Worm (Caenorhabditis elegans): ENCODE data around the gene pept-1.

Gene pept-1

ce11 chrX:6456567-6456966, at the start of gene pept-1:
Gene pept-1, plus strand, starts transcription at chrX:6456872.
- TF ChIP-seq bed-3 (GFP tag; optimal IDR thresholded peaks at IDR 0.05) (no peak), hlh-1 (tag; optimal IDR thresholded peaks at IDR 0.05) (no peak), cnd-1 (tag; optimal IDR thresholded peaks at IDR 0.05) (no peak), elt-1 (tag; optimal IDR thresholded peaks at IDR 0.05; ENCODE audit: borderline replicate concordance, insufficient read depth) (no peak), nhr-76 (tag; optimal IDR thresholded peaks at IDR 0.05) (no peak), mab-5 (tag; optimal IDR thresholded peaks at IDR 0.05) (no peak), sem-2 (GFP tag; optimal IDR thresholded peaks at IDR 0.05) (no peak), ztf-11 (tag; optimal IDR thresholded peaks at IDR 0.05) (no peak)

ce11 chrX:6407805-6408204, 48.9 kb upstream of the pept-1 start:
- TF ChIP-seq ceh-39 (tag; optimal IDR thresholded peaks at IDR 0.05) (no peak), blmp-1 (tag; optimal IDR thresholded peaks at IDR 0.05) (no peak), mep-1 (tag; optimal IDR thresholded peaks at IDR 0.05) (no peak), nhr-12 (tag; optimal IDR thresholded peaks at IDR 0.05) (no peak), lin-32 (GFP tag; optimal IDR thresholded peaks at IDR 0.05) (no peak), flh-1 (GFP tag; optimal IDR thresholded peaks at IDR 0.05) (no peak), mls-2 (tag; optimal IDR thresholded peaks at IDR 0.05) (no peak), ztf-11 (tag; optimal IDR thresholded peaks at IDR 0.05) (no peak), bed-3 (GFP tag; optimal IDR thresholded peaks at IDR 0.05) (no peak), unc-39 (tag; optimal IDR thresholded peaks at IDR 0.05) (no peak), nhr-28 (tag; optimal IDR thresholded peaks at IDR 0.05) (no peak), nhr-2 (tag; optimal IDR thresholded peaks at IDR 0.05) (no peak), drap-1 (GFP tag; optimal IDR thresholded peaks at IDR 0.05) (no peak), tbx-8 (GFP tag; optimal IDR thresholded peaks at IDR 0.05) (no peak), hlh-1 (tag; optimal IDR thresholded peaks at IDR 0.05) (no peak), elt-3 (tag; optimal IDR thresholded peaks at IDR 0.05) (no peak)

ce11 chrX:6408286-6408685, 48.4 kb upstream of the pept-1 start:
- TF ChIP-seq mls-2 (tag; optimal IDR thresholded peaks at IDR 0.05) (no peak), drap-1 (GFP tag; optimal IDR thresholded peaks at IDR 0.05) (no peak), tbx-8 (GFP tag; optimal IDR thresholded peaks at IDR 0.05) (no peak), mep-1 (tag; optimal IDR thresholded peaks at IDR 0.05) (no peak), nhr-12 (tag; optimal IDR thresholded peaks at IDR 0.05) (no peak), ceh-39 (tag; optimal IDR thresholded peaks at IDR 0.05) (no peak)

- no peak for TF ChIP-seq M03D4.4 (tag; optimal IDR thresholded peaks at IDR 0.05)
- TF ChIP-seq hlh-1 (tag; optimal IDR thresholded peaks at IDR 0.05): no peak
- TF ChIP-seq bed-3 (GFP tag; optimal IDR thresholded peaks at IDR 0.05): no peak
- TF ChIP-seq flh-1 (GFP tag; optimal IDR thresholded peaks at IDR 0.05): no peak
- TF ChIP-seq nhr-76 (tag; optimal IDR thresholded peaks at IDR 0.05): no peak
- TF ChIP-seq unc-39 (tag; optimal IDR thresholded peaks at IDR 0.05): no peak
- TF ChIP-seq ceh-83 (GFP tag; optimal IDR thresholded peaks at IDR 0.05): no peak
- no peak for TF ChIP-seq lsy-2 (tag; optimal IDR thresholded peaks at IDR 0.05)
- no peak for TF ChIP-seq mab-5 (tag; optimal IDR thresholded peaks at IDR 0.05)
Observed at ce11 chrX:6408713-6409112, 48.0 kb upstream of the pept-1 start.

ce11 chrX:6410177-6410765, 46.4 kb upstream of the pept-1 start, which contains the start of gene mup-2:
Gene mup-2, minus strand, starts transcription at chrX:6410227.
- TF ChIP-seq unc-120 (tag; optimal IDR thresholded peaks at IDR 0.05; ENCODE audit: poor library complexity, severe bottlenecking) (peak; percentile 93), zip-8 (tag; optimal IDR thresholded peaks at IDR 0.05) (no peak), mep-1 (tag; optimal IDR thresholded peaks at IDR 0.05) (no peak), ceh-43 (GFP tag; optimal IDR thresholded peaks at IDR 0.05) (no peak), ztf-11 (tag; optimal IDR thresholded peaks at IDR 0.05) (no peak), nhr-237 (tag; optimal IDR thresholded peaks at IDR 0.05) (no peak), ham-2 (GFP tag; optimal IDR thresholded peaks at IDR 0.05) (no peak), snpc-4 (tag; optimal IDR thresholded peaks at IDR 0.05) (no peak), unc-62 (GFP tag; optimal IDR thresholded peaks at IDR 0.05) (peak; percentile 75), sem-2 (GFP tag; optimal IDR thresholded peaks at IDR 0.05) (no peak), elt-3 (tag; optimal IDR thresholded peaks at IDR 0.05) (no peak), nhr-12 (tag; optimal IDR thresholded peaks at IDR 0.05) (no peak), tbx-8 (GFP tag; optimal IDR thresholded peaks at IDR 0.05) (no peak), drap-1 (GFP tag; optimal IDR thresholded peaks at IDR 0.05) (no peak), mab-5 (tag; optimal IDR thresholded peaks at IDR 0.05) (no peak), hlh-1 (tag; optimal IDR thresholded peaks at IDR 0.05) (peak; percentile 96), ceh-83 (GFP tag; optimal IDR thresholded peaks at IDR 0.05) (no peak), lsy-2 (tag; optimal IDR thresholded peaks at IDR 0.05) (no peak)

Data from whole organism, mixed stage, embryonic.